Worm (Caenorhabditis elegans) whole organism, L4 larva: ENCODE measurements around the gene ZK899.1.

Source experiments
- F10B5.3 ChIP-seq: sonication (generic microtip); optimal IDR thresholded peaks from 2 replicates; lab custom pipeline; 2016; ENCODE audit warnings: mild to moderate bottlenecking, missing genetic modification characterization, missing compliant biosample characterization
- F37D6.2 ChIP-seq: sonication (generic microtip); optimal IDR thresholded peaks from 2 replicates; lab custom pipeline; 2016; ENCODE audit warnings: mild to moderate bottlenecking, missing genetic modification characterization, missing compliant biosample characterization
- F49E8.2 ChIP-seq: sonication (generic microtip); optimal IDR thresholded peaks from 2 replicates; lab custom pipeline; 2016; ENCODE audit warnings: missing compliant biosample characterization, mild to moderate bottlenecking, missing genetic modification characterization, borderline replicate concordance
- T20F7.1 ChIP-seq: fragments of 200-800 bp; sonication (Bioruptor generic); optimal IDR thresholded peaks from 2 replicates; lab custom pipeline; 2018; ENCODE audit warnings: mild to moderate bottlenecking, missing genetic modification characterization, missing compliant biosample characterization
- Y105C5A.15 ChIP-seq: fragments of 200-800 bp; sonication (Bioruptor generic); IDR thresholded peaks from 2 replicates; pipeline ENCODE4 v1.3.6; 2022; ENCODE audit warnings: missing genetic modification characterization, missing compliant biosample characterization
- Y75B8A.6 ChIP-seq: fragments of 200-800 bp; sonication (Bioruptor generic); IDR thresholded peaks from 2 replicates; pipeline ENCODE4 v1.3.6; 2022; ENCODE audit warnings: missing genetic modification reagents, missing genetic modification characterization, missing compliant biosample characterization
- ZK546.5 ChIP-seq, 2 experiments: sonication (generic microtip); optimal IDR thresholded peaks; 2 replicates each; lab custom pipeline; 2017; ENCODE audit warnings: missing biosample characterization in 2 of 2, missing genetic modification characterization in 2 of 2
- aha-1 ChIP-seq: fragments of 150-350 bp; peaks from one replicate; lab custom pipeline; 2014; ENCODE audit warnings: missing biosample characterization, missing genetic modification characterization
- arid-1 ChIP-seq: fragments of 200-800 bp; sonication (Bioruptor generic); conservative IDR thresholded peaks from 2 replicates; pipeline ENCODE4 v1.3.6; 2022; ENCODE audit warnings: missing genetic modification reagents, missing genetic modification characterization, missing compliant biosample characterization
- attf-4 ChIP-seq: sonication (generic microtip); optimal IDR thresholded peaks from 3 replicates; lab custom pipeline; 2017; ENCODE audit warnings: missing biosample characterization, missing genetic modification characterization
- ceh-62 ChIP-seq: sonication (generic microtip); optimal IDR thresholded peaks from 2 replicates; lab custom pipeline; 2017; ENCODE audit warnings: missing biosample characterization, missing genetic modification characterization
- ceh-82 ChIP-seq: sonication (generic microtip); optimal IDR thresholded peaks from 2 replicates; lab custom pipeline; 2017; ENCODE audit warnings: missing biosample characterization, missing genetic modification characterization
- ces-1 ChIP-seq: fragments of 150-350 bp; sonication (generic microtip); optimal IDR thresholded peaks from 4 replicates; lab custom pipeline; 2014; ENCODE audit warnings: missing biosample characterization, missing genetic modification reagents, missing genetic modification characterization
- cey-2 ChIP-seq: sonication (generic microtip); optimal IDR thresholded peaks from 3 replicates; lab custom pipeline; 2017; ENCODE audit warnings: missing genetic modification characterization, mild to moderate bottlenecking, missing compliant biosample characterization, antibody characterized with exemption, borderline replicate concordance; ENCODE audit not compliant: insufficient read depth
- ctbp-1 ChIP-seq: fragments of 200-800 bp; sonication (Bioruptor generic); IDR thresholded peaks from 2 replicates; pipeline ENCODE4 v1.3.6; 2022; ENCODE audit warnings: missing genetic modification reagents, missing genetic modification characterization, missing compliant biosample characterization
- daf-12 ChIP-seq: fragments of 150-350 bp; optimal IDR thresholded peaks from 2 replicates; lab custom pipeline; 2014; ENCODE audit warnings: missing biosample characterization, missing genetic modification reagents, missing genetic modification characterization
- daf-19 ChIP-seq: fragments of 200-800 bp; sonication (Bioruptor generic); conservative IDR thresholded peaks from 2 replicates; pipeline ENCODE4 v1.3.6; 2022; ENCODE audit warnings: missing genetic modification characterization, missing compliant biosample characterization
- daf-8 ChIP-seq: fragments of 200-800 bp; sonication (Bioruptor generic); IDR thresholded peaks from 2 replicates; pipeline ENCODE4 v1.3.6; 2022; ENCODE audit warnings: missing genetic modification characterization, missing compliant biosample characterization
- dmd-9 ChIP-seq: fragments of 200-800 bp; sonication (Bioruptor generic); IDR thresholded peaks from 2 replicates; pipeline ENCODE4 v1.3.6; 2022; ENCODE audit warnings: missing genetic modification reagents, missing genetic modification characterization, missing compliant biosample characterization
- dpl-1 ChIP-seq: fragments of 150-350 bp; optimal IDR thresholded peaks from 2 replicates; lab custom pipeline; 2014; ENCODE audit warnings: missing biosample characterization, missing genetic modification reagents, missing genetic modification characterization
- dve-1 ChIP-seq: sonication (generic microtip); optimal IDR thresholded peaks from 2 replicates; lab custom pipeline; 2017; ENCODE audit warnings: antibody characterized with exemption, mild to moderate bottlenecking, missing genetic modification characterization, missing compliant biosample characterization; ENCODE audit not compliant: insufficient read depth
- egl-27 ChIP-seq: sonication (generic microtip); optimal IDR thresholded peaks from 3 replicates; lab custom pipeline; 2017; ENCODE audit warnings: missing biosample characterization, missing genetic modification reagents, missing genetic modification characterization
- egl-43 ChIP-seq: fragments of 200-800 bp; sonication (Bioruptor generic); IDR thresholded peaks from 2 replicates; pipeline ENCODE4 v1.3.6; 2022; ENCODE audit warnings: missing genetic modification reagents, missing genetic modification characterization, missing compliant biosample characterization
- fkh-10 ChIP-seq: fragments of 150-350 bp; optimal IDR thresholded peaks from 2 replicates; lab custom pipeline; 2014; ENCODE audit warnings: missing biosample characterization, missing genetic modification reagents, missing genetic modification characterization
- hif-1 ChIP-seq, 2 experiments: sonication (generic microtip); optimal IDR thresholded peaks; 2 replicates each; lab custom pipeline; 2016 to 2017; ENCODE audit warnings: missing compliant biosample characterization in 2 of 2, missing genetic modification characterization in 2 of 2, missing genetic modification reagents in 2 of 2, missing genotype in 2 of 2, mild to moderate bottlenecking in 1 of 2
- hlh-30 ChIP-seq: sonication (generic microtip); optimal IDR thresholded peaks from 2 replicates; lab custom pipeline; 2017; ENCODE audit warnings: antibody characterized with exemption, mild to moderate bottlenecking, missing genetic modification characterization, missing compliant biosample characterization; ENCODE audit not compliant: insufficient read depth
- jun-1 ChIP-seq: fragments of 150-350 bp; optimal IDR thresholded peaks from 2 replicates; lab custom pipeline; 2014; ENCODE audit warnings: missing biosample characterization, missing genetic modification reagents, missing genetic modification characterization
- lin-15B ChIP-seq: fragments of 150-350 bp; sonication (generic microtip); optimal IDR thresholded peaks from 3 replicates; lab custom pipeline; 2014; ENCODE audit warnings: missing biosample characterization, missing genetic modification characterization
- lin-29 ChIP-seq: fragments of 200-800 bp; sonication (Bioruptor generic); IDR thresholded peaks from 2 replicates; pipeline ENCODE4 v1.3.6; 2022; ENCODE audit warnings: missing genetic modification reagents, missing genetic modification characterization, missing compliant biosample characterization
- lin-39 ChIP-seq: fragments of 150-350 bp; optimal IDR thresholded peaks from 2 replicates; lab custom pipeline; 2014; ENCODE audit warnings: missing biosample characterization, missing genetic modification reagents, missing genetic modification characterization
- lir-3 ChIP-seq: sonication (generic microtip); optimal IDR thresholded peaks from 2 replicates; lab custom pipeline; 2016; ENCODE audit warnings: mild to moderate bottlenecking, missing genetic modification characterization, missing compliant biosample characterization
- madf-5 ChIP-seq, 2 experiments: fragments of 200-800 bp; sonication (Bioruptor generic); IDR thresholded peaks; 2 replicates each; pipeline ENCODE4 v1.3.6; 2022; ENCODE audit warnings: missing compliant biosample characterization in 2 of 2, missing genetic modification characterization in 2 of 2
- madf-9 ChIP-seq: fragments of 200-800 bp; sonication (Bioruptor generic); conservative IDR thresholded peaks from 2 replicates; pipeline ENCODE4 v1.3.6; 2022; ENCODE audit warnings: missing genetic modification reagents, missing genetic modification characterization, missing compliant biosample characterization
- mep-1 ChIP-seq: fragments of 150-350 bp; sonication (generic microtip); optimal IDR thresholded peaks from 3 replicates; lab custom pipeline; 2014; ENCODE audit warnings: missing biosample characterization, missing genetic modification characterization
- mes-2 ChIP-seq: sonication (generic microtip); optimal IDR thresholded peaks from 2 replicates; lab custom pipeline; 2016; ENCODE audit warnings: missing genotype, mild to moderate bottlenecking, missing genetic modification characterization, missing compliant biosample characterization; ENCODE audit not compliant: poor library complexity, severe bottlenecking
- mxl-2 ChIP-seq: fragments of 200-800 bp; sonication (Bioruptor generic); conservative IDR thresholded peaks from 2 replicates; pipeline ENCODE4 v1.3.6; 2022; ENCODE audit warnings: missing genetic modification reagents, missing genetic modification characterization, missing compliant biosample characterization
- nhr-102 ChIP-seq: sonication (generic microtip); optimal IDR thresholded peaks from 2 replicates; lab custom pipeline; 2016; ENCODE audit warnings: mild to moderate bottlenecking, missing genetic modification characterization, moderate library complexity, missing compliant biosample characterization
- nhr-25 ChIP-seq: sonication (generic microtip); optimal IDR thresholded peaks from 2 replicates; lab custom pipeline; 2017; ENCODE audit warnings: missing genetic modification characterization, mild to moderate bottlenecking, missing compliant biosample characterization, antibody characterized with exemption, moderate library complexity, borderline replicate concordance; ENCODE audit not compliant: insufficient read depth
- nhr-6 ChIP-seq: fragments of 150-350 bp; optimal IDR thresholded peaks from 2 replicates; lab custom pipeline; 2014; ENCODE audit warnings: missing biosample characterization, missing genetic modification characterization
- nhr-77 ChIP-seq: fragments of 150-350 bp; optimal IDR thresholded peaks from 2 replicates; lab custom pipeline; 2014; ENCODE audit warnings: missing biosample characterization, missing genetic modification characterization
- pha-4 ChIP-seq, 2 experiments: fragments of 150-350 bp in 1 of 2; fragments of 200-800 bp in 1 of 2; sonication (Bioruptor generic) in 1 of 2; IDR thresholded peaks in 1 of 2; optimal IDR thresholded peaks in 1 of 2; 2 replicates each; pipeline versions ENCODE4 v1.3.6 to Lab custom; 2014 to 2022; ENCODE audit warnings: missing genetic modification characterization in 2 of 2, missing genetic modification reagents in 2 of 2, missing biosample characterization in 1 of 2, missing compliant biosample characterization in 1 of 2
- rbr-2 ChIP-seq: sonication (generic microtip); optimal IDR thresholded peaks from 2 replicates; lab custom pipeline; 2016; ENCODE audit warnings: missing genotype, missing genetic modification characterization, missing compliant biosample characterization
- snpc-1.2 ChIP-seq: fragments of 200-800 bp; sonication (Bioruptor generic); IDR thresholded peaks from 2 replicates; pipeline ENCODE4 v1.3.6; 2022; ENCODE audit warnings: missing genetic modification reagents, missing genetic modification characterization, missing compliant biosample characterization
- snpc-4 ChIP-seq: fragments of 150-350 bp; optimal IDR thresholded peaks from 2 replicates; lab custom pipeline; 2014; ENCODE audit warnings: missing biosample characterization, missing genetic modification characterization
- spr-1 ChIP-seq: sonication (generic microtip); optimal IDR thresholded peaks from 2 replicates; lab custom pipeline; 2016; ENCODE audit warnings: mild to moderate bottlenecking, missing genetic modification characterization, missing compliant biosample characterization
- tag-97 ChIP-seq: fragments of 200-800 bp; sonication (Bioruptor generic); IDR thresholded peaks from 2 replicates; pipeline ENCODE4 v1.3.6; 2022; ENCODE audit warnings: missing genetic modification characterization, missing compliant biosample characterization
- vab-7 ChIP-seq: fragments of 200-800 bp; sonication (Bioruptor generic); IDR thresholded peaks from 2 replicates; pipeline ENCODE4 v1.3.6; 2022; ENCODE audit warnings: missing genetic modification reagents, missing genetic modification characterization, missing compliant biosample characterization
- zag-1 ChIP-seq: fragments of 150-350 bp; optimal IDR thresholded peaks from 2 replicates; lab custom pipeline; 2014; ENCODE audit warnings: missing biosample characterization, missing genetic modification characterization
- zfp-2 ChIP-seq: sonication (generic microtip); optimal IDR thresholded peaks from 2 replicates; lab custom pipeline; 2016; ENCODE audit warnings: mild to moderate bottlenecking, missing genetic modification characterization, missing compliant biosample characterization
- zip-2 ChIP-seq: fragments of 150-350 bp; optimal IDR thresholded peaks from 2 replicates; lab custom pipeline; 2014; ENCODE audit warnings: missing biosample characterization, missing genetic modification characterization
- ztf-11 ChIP-seq: fragments of 150-350 bp; optimal IDR thresholded peaks from 2 replicates; lab custom pipeline; 2014; ENCODE audit warnings: missing biosample characterization, missing genetic modification characterization

Gene ZK899.1

ce11 chrX:9446177-9446694, at the start of gene ZK899.1:
TSS of gene ZK899.1 (plus strand) at chrX:9446644.
- TF ChIP-seq daf-19 (GFP tag; lab: Robert Waterston, UW) (no peak), aha-1 (tag; lab: Kevin White, UChicago) (no peak), lir-3 (tag; lab: Kevin White, UChicago) (no peak), F10B5.3 (no peak), lin-15B (tag; lab: Kevin White, UChicago) (no peak), dmd-9 (GFP tag; lab: Robert Waterston, UW) (no peak), mxl-2 (no peak), ceh-62 (no peak), egl-27 (no peak), mep-1 (peak; percentile 44), madf-9 (GFP tag; lab: Robert Waterston, UW) (no peak), hlh-30 (tag; lab: Kevin White, UChicago) (peak; percentile 10), tag-97 (GFP tag; lab: Robert Waterston, UW) (no peak), dve-1 (peak; percentile 63), zfp-2 (no peak), ZK546.5 (tag; optimal IDR thresholded peaks at IDR 0.05; lab: Kevin White, UChicago) (no peak), nhr-25 (tag; lab: Kevin White, UChicago) (no peak), nhr-102 (tag; lab: Kevin White, UChicago) (peak; percentile 41), lin-29 (GFP tag; lab: Robert Waterston, UW) (no peak), attf-4 (tag; lab: Kevin White, UChicago) (no peak), daf-8 (GFP tag; lab: Robert Waterston, UW) (no peak), madf-5 (GFP tag; IDR thresholded peaks at IDR 0.05; lab: Robert Waterston, UW) (no peak), T20F7.1 (GFP tag; lab: Kevin White, UChicago) (peak; percentile 19), jun-1 (tag; lab: Kevin White, UChicago) (peak; percentile 62), zag-1 (tag; lab: Kevin White, UChicago) (no peak), ces-1 (GFP tag; lab: Kevin White, UChicago) (no peak), ctbp-1 (GFP tag; lab: Robert Waterston, UW) (no peak), ceh-82 (tag; lab: Kevin White, UChicago) (no peak), arid-1 (GFP tag; lab: Robert Waterston, UW) (no peak), hif-1 (tag; optimal IDR thresholded peaks at IDR 0.05; lab: Kevin White, UChicago) (no peak), mes-2 (peak; percentile 16), egl-43 (GFP tag; lab: Robert Waterston, UW) (no peak), snpc-4 (tag; lab: Kevin White, UChicago) (no peak), Y75B8A.6 (GFP tag; lab: Robert Waterston, UW) (no peak), lin-39 (tag; lab: Kevin White, UChicago) (no peak), snpc-1.2 (no peak), vab-7 (GFP tag; lab: Robert Waterston, UW) (no peak), pha-4 (GFP tag; IDR thresholded peaks at IDR 0.05; lab: Robert Waterston, UW) (no peak), pha-4 (tag; optimal IDR thresholded peaks at IDR 0.05; lab: Kevin White, UChicago) (no peak), fkh-10 (no peak), daf-12 (tag; lab: Kevin White, UChicago) (no peak), Y105C5A.15 (GFP tag; lab: Robert Waterston, UW) (no peak), dpl-1 (GFP tag; lab: Kevin White, UChicago) (no peak), nhr-6 (tag; lab: Kevin White, UChicago) (peak; percentile 67), F37D6.2 (tag; lab: Kevin White, UChicago) (no peak), zip-2 (tag; lab: Kevin White, UChicago) (no peak), spr-1 (tag; lab: Kevin White, UChicago) (no peak), F49E8.2 (tag; lab: Kevin White, UChicago) (no peak), cey-2 (tag; lab: Kevin White, UChicago) (no peak), nhr-77 (tag; lab: Kevin White, UChicago) (no peak), ztf-11 (tag; lab: Kevin White, UChicago) (no peak), rbr-2 (tag; lab: Kevin White, UChicago) (peak; percentile 27)
